Fruit fly (Drosophila melanogaster) whole organism, wandering third instar larva: ENCODE data around the gene Lsp1gamma.
A peak's percentile ranks its signal among the peaks of the same experiment; 100 is the strongest.

ENCODE experiments used
- CG32264 ChIP-seq: fragments of 200-800 bp; sonication (Bioruptor generic); optimal IDR thresholded peaks from 2 replicates; lab custom pipeline; 2016; ENCODE audit warnings: missing biosample characterization, missing genetic modification characterization
- CG9705 ChIP-seq: fragments of 200-800 bp; sonication (Bioruptor generic); optimal IDR thresholded peaks from 2 replicates; lab custom pipeline; 2018; ENCODE audit warnings: missing biosample characterization, mild to moderate bottlenecking, missing genetic modification characterization
- CrebA ChIP-seq: fragments of 200-800 bp; sonication (Bioruptor generic); optimal IDR thresholded peaks from 2 replicates; lab custom pipeline; 2016; ENCODE audit warnings: missing biosample characterization, mild to moderate bottlenecking, missing genetic modification characterization, borderline replicate concordance
- Dfd ChIP-seq: fragments of >200 bp; optimal IDR thresholded peaks from 2 replicates; lab custom pipeline; 2017; ENCODE audit warnings: missing biosample characterization, missing genetic modification characterization
- Dif ChIP-seq: fragments of 200-275, 200-300 bp; sonication (Bioruptor generic); optimal IDR thresholded peaks from 2 replicates; lab custom pipeline; 2018; ENCODE audit warnings: missing biosample characterization, missing genetic modification characterization; ENCODE audit not compliant: partially characterized antibody
- HLH106 ChIP-seq: fragments of 200-800 bp; optimal IDR thresholded peaks from 3 replicates; lab custom pipeline; 2019; ENCODE audit warnings: missing biosample characterization, mild to moderate bottlenecking, missing genetic modification characterization, moderate library complexity
- Hnf4 ChIP-seq: fragments of 200-800 bp; sonication (Bioruptor generic); optimal IDR thresholded peaks from 2 replicates; lab custom pipeline; 2016; ENCODE audit warnings: missing biosample characterization, mild to moderate bottlenecking, missing genetic modification characterization
- Hr78 ChIP-seq: fragments of >200 bp; optimal IDR thresholded peaks from 2 replicates; lab custom pipeline; 2017; ENCODE audit warnings: missing biosample characterization, missing genetic modification characterization
- Hr83 ChIP-seq: fragments of 200-300 bp; sonication (Bioruptor generic); optimal IDR thresholded peaks from 2 replicates; lab custom pipeline; 2016; ENCODE audit warnings: missing biosample characterization, mild to moderate bottlenecking, missing genetic modification characterization, moderate library complexity; ENCODE audit not compliant: poor library complexity, severe bottlenecking
- Jra ChIP-seq: sonication (Bioruptor generic); optimal IDR thresholded peaks from 2 replicates; lab custom pipeline; 2016; ENCODE audit warnings: missing biosample characterization, missing genetic modification characterization
- Mio ChIP-seq: sonication (Bioruptor generic); optimal IDR thresholded peaks from 2 replicates; lab custom pipeline; 2016; ENCODE audit warnings: missing biosample characterization, missing genetic modification characterization
- Myc ChIP-seq: fragments of >200 bp; optimal IDR thresholded peaks from 2 replicates; lab custom pipeline; 2017
- OdsH ChIP-seq: fragments of 200-800 bp; sonication (Bioruptor generic); optimal IDR thresholded peaks from 2 replicates; lab custom pipeline; 2016; ENCODE audit warnings: missing biosample characterization, mild to moderate bottlenecking, missing genetic modification characterization
- Rel ChIP-seq, 2 experiments: fragments of 200-800 bp; sonication (Bioruptor generic) in 1 of 2; optimal IDR thresholded peaks; 2 replicates in 1 of 2; 3 replicates in 1 of 2; lab custom pipeline; 2016 to 2019; ENCODE audit warnings: mild to moderate bottlenecking in 2 of 2, missing biosample characterization in 2 of 2, missing genetic modification characterization in 2 of 2, moderate library complexity in 1 of 2
- Sp1 ChIP-seq: fragments of 200-800 bp; sonication (Bioruptor generic); optimal IDR thresholded peaks from 3 replicates; lab custom pipeline; 2019; ENCODE audit warnings: missing biosample characterization, mild to moderate bottlenecking, missing genetic modification characterization, moderate library complexity
- Vsx2 ChIP-seq: fragments of 200-300, 225-300 bp; sonication (Bioruptor generic); optimal IDR thresholded peaks from 2 replicates; lab custom pipeline; 2018; ENCODE audit warnings: missing biosample characterization, missing genetic modification characterization; ENCODE audit not compliant: partially characterized antibody
- br ChIP-seq: fragments of 200-800 bp; sonication (Bioruptor generic); optimal IDR thresholded peaks from 2 replicates; lab custom pipeline; 2016; ENCODE audit warnings: missing biosample characterization, missing genetic modification characterization
- brk ChIP-seq: fragments of 200-800 bp; sonication (Bioruptor generic); optimal IDR thresholded peaks from 2 replicates; lab custom pipeline; 2016; ENCODE audit warnings: missing biosample characterization, mild to moderate bottlenecking, missing genetic modification characterization
- dl ChIP-seq, 2 experiments: fragments of 175-275, 200-275 bp in 1 of 2; fragments of 200-275 bp in 1 of 2; sonication (Bioruptor generic); optimal IDR thresholded peaks; lab custom pipeline; 2018; ENCODE audit warnings: mild to moderate bottlenecking in 2 of 2, missing biosample characterization in 2 of 2, missing genetic modification characterization in 2 of 2, moderate library complexity in 2 of 2; ENCODE audit not compliant: partially characterized antibody in 2 of 2, insufficient read depth in 1 of 2
- dmrt93B ChIP-seq: fragments of 200-800 bp; sonication (Bioruptor generic); optimal IDR thresholded peaks from 2 replicates; lab custom pipeline; 2018; ENCODE audit warnings: missing biosample characterization, mild to moderate bottlenecking, missing genetic modification characterization
- dsf ChIP-seq: sonication (Bioruptor generic); optimal IDR thresholded peaks from 2 replicates; lab custom pipeline; 2016; ENCODE audit warnings: missing biosample characterization, missing genetic modification characterization, borderline replicate concordance
- fru ChIP-seq: fragments of 200-800 bp; sonication (Bioruptor generic); optimal IDR thresholded peaks from 3 replicates; lab custom pipeline; 2016; ENCODE audit warnings: missing biosample characterization, mild to moderate bottlenecking, missing genetic modification characterization
- h ChIP-seq: fragments of 200-800 bp; sonication (Bioruptor generic); optimal IDR thresholded peaks from 3 replicates; lab custom pipeline; 2016; ENCODE audit warnings: missing biosample characterization, mild to moderate bottlenecking, missing genetic modification characterization
- jim ChIP-seq: fragments of 175-275, 200-325 bp; sonication (Bioruptor generic); optimal IDR thresholded peaks from 2 replicates; lab custom pipeline; 2016; ENCODE audit warnings: missing biosample characterization, mild to moderate bottlenecking, missing genetic modification characterization
- psq ChIP-seq: fragments of 200-800 bp; sonication (Bioruptor generic); optimal IDR thresholded peaks from 3 replicates; lab custom pipeline; 2017; ENCODE audit warnings: missing biosample characterization, mild to moderate bottlenecking, missing genetic modification characterization, moderate library complexity
- rgr ChIP-seq: fragments of 200-800 bp; sonication (Bioruptor generic); optimal IDR thresholded peaks from 3 replicates; lab custom pipeline; 2016; ENCODE audit warnings: missing biosample characterization, mild to moderate bottlenecking, missing genetic modification characterization
- sage ChIP-seq: fragments of 200-800 bp; sonication (Bioruptor generic); optimal IDR thresholded peaks from 2 replicates; lab custom pipeline; 2016; ENCODE audit warnings: missing biosample characterization, mild to moderate bottlenecking, missing genetic modification characterization
- tai ChIP-seq: sonication (Bioruptor generic); optimal IDR thresholded peaks from 2 replicates; lab custom pipeline; 2016; ENCODE audit warnings: missing biosample characterization, missing genetic modification characterization
- usp ChIP-seq: fragments of >200 bp; optimal IDR thresholded peaks from 2 replicates; lab custom pipeline; 2017; ENCODE audit warnings: missing biosample characterization, missing genetic modification characterization
- woc ChIP-seq: sonication (Bioruptor generic); optimal IDR thresholded peaks from 2 replicates; lab custom pipeline; 2016; ENCODE audit warnings: missing biosample characterization, mild to moderate bottlenecking, missing genetic modification characterization

Gene Lsp1gamma

dm6 chr3L:95425-96139 is 29.4 kb downstream of the Lsp1gamma start:
- TF ChIP-seq CG32264 (GFP tag; lab: Kevin White, UChicago) (no peak), Rel (GFP tag; optimal IDR thresholded peaks at IDR 0.05; lab: Kevin White, UChicago) (no peak), Rel (tag; optimal IDR thresholded peaks at IDR 0.05; lab: Kevin White, UChicago) (peak; percentile 29), sage (GFP tag; lab: Kevin White, UChicago) (no peak), brk (peak; percentile 32), Mio (GFP tag; lab: Kevin White, UChicago) (no peak), Hr83 (GFP tag; lab: Kevin White, UChicago) (no peak), h (GFP tag; lab: Kevin White, UChicago) (peak; percentile 30), tai (GFP tag; lab: Kevin White, UChicago) (peak; percentile 15), Jra (GFP tag; lab: Kevin White, UChicago) (no peak), CrebA (GFP tag; lab: Kevin White, UChicago) (no peak)

- TF ChIP-seq Dfd: peak; percentile 95
- no peak for TF ChIP-seq CG9705 (GFP tag; lab: Kevin White, UChicago)
Observed at dm6 chr3L:97823-98222, 31.6 kb downstream of the Lsp1gamma start.

dm6 chr3L:98275-98674 is 32.0 kb downstream of the Lsp1gamma start, which contains the start of gene CG12483:
Gene CG12483, minus strand, starts transcription at chr3L:98375.
- TF ChIP-seq HLH106 (tag; lab: Kevin White, UChicago) (no peak), Myc (lab: Kevin White, UChicago) (no peak), rgr (no peak), brk (no peak), br (GFP tag; lab: Kevin White, UChicago) (no peak), dl (GFP tag; optimal IDR thresholded peaks at IDR 0.05; lab: Kevin White, UChicago; ENCODE audit: insufficient read depth in 1 of 2, partially characterized antibody in 2 of 2) (no peak), dmrt93B (no peak), Sp1 (GFP tag; lab: Kevin White, UChicago) (no peak), CG9705 (GFP tag; lab: Kevin White, UChicago) (no peak), OdsH (no peak), Hr83 (GFP tag; lab: Kevin White, UChicago) (no peak)

- TF ChIP-seq Rel (GFP tag; optimal IDR thresholded peaks at IDR 0.05; lab: Kevin White, UChicago) (no peak), Rel (tag; optimal IDR thresholded peaks at IDR 0.05; lab: Kevin White, UChicago) (no peak)
Observed at dm6 chr3L:104076-104475, 37.8 kb downstream of the Lsp1gamma start.

- TF ChIP-seq h (GFP tag; lab: Kevin White, UChicago) (no peak), jim (GFP tag; lab: Kevin White, UChicago) (no peak), woc (no peak), Vsx2 (no peak), Hr78 (no peak), fru (no peak), dsf (GFP tag; lab: Kevin White, UChicago) (no peak), Dif (no peak), Hnf4 (no peak), HLH106 (tag; lab: Kevin White, UChicago) (no peak), usp (GFP tag; lab: Kevin White, UChicago) (no peak)
Observed at dm6 chr3L:109058-109457, 42.8 kb downstream of the Lsp1gamma start.

dm6 chr3L:109936-110335 is 43.7 kb downstream of the Lsp1gamma start:
- no peak for TF ChIP-seq Vsx2
- TF ChIP-seq rgr: no peak
- TF ChIP-seq dl (GFP tag; optimal IDR thresholded peaks at IDR 0.05; lab: Kevin White, UChicago; ENCODE audit: insufficient read depth in 1 of 2, partially characterized antibody in 2 of 2): no peak
- no peak for TF ChIP-seq Hr83 (GFP tag; lab: Kevin White, UChicago)
- no peak for TF ChIP-seq Jra (GFP tag; lab: Kevin White, UChicago)
- TF ChIP-seq Dif: no peak
- no peak for TF ChIP-seq psq (GFP tag; lab: Kevin White, UChicago)
